Fruit fly (Drosophila melanogaster): ENCODE results near the gene CG9682.

The CG9682 gene

dm6 chr3R:30293478-30294122, 42.9 kb downstream of the CG9682 start:
- TF ChIP-seq CG8301 (tag; optimal IDR thresholded peaks at IDR 0.05) (peak; percentile 91), CG9948 (tag; optimal IDR thresholded peaks at IDR 0.05) (peak; percentile 93), rn (GFP tag; IDR thresholded peaks at IDR 0.05) (peak; percentile 86), CG15710 (tag; optimal IDR thresholded peaks at IDR 0.05) (peak; percentile 97), CG12605 (GFP tag; IDR thresholded peaks at IDR 0.05) (peak; percentile 96), Ets98B (GFP tag; IDR thresholded peaks at IDR 0.05) (peak; percentile 92), D1 (tag; optimal IDR thresholded peaks at IDR 0.05) (peak; percentile 93), CG17806 (tag; optimal IDR thresholded peaks at IDR 0.05) (peak; percentile 94), Pif1B (GFP tag; optimal IDR thresholded peaks at IDR 0.05) (peak; percentile 92), CG32121 (GFP tag; IDR thresholded peaks at IDR 0.05) (peak; percentile 95), fd96Ca (GFP tag; IDR thresholded peaks at IDR 0.05) (peak; percentile 94), CG13204 (GFP tag; optimal IDR thresholded peaks at IDR 0.05) (peak; percentile 89), Pif1A (GFP tag; optimal IDR thresholded peaks at IDR 0.05) (peak; percentile 83), CG14655 (GFP tag; optimal IDR thresholded peaks at IDR 0.05) (peak; percentile 94), EcR (GFP tag; optimal IDR thresholded peaks at IDR 0.05) (peak; percentile 97), CG10348 (GFP tag; IDR thresholded peaks at IDR 0.05) (peak; percentile 7; the same call in 1 of the 2 replicates), gl (tag; optimal IDR thresholded peaks at IDR 0.05) (peak; percentile 84), CG34367 (tag; optimal IDR thresholded peaks at IDR 0.05) (peak; percentile 92), CG4496 (GFP tag; IDR thresholded peaks at IDR 0.05) (peak; percentile 95), CG8159 (tag; optimal IDR thresholded peaks at IDR 0.05) (peak; percentile 97), Snoo (tag; optimal IDR thresholded peaks at IDR 0.05) (peak; percentile 74)

dm6 chr3R:30294603-30295002, 43.9 kb downstream of the CG9682 start:
- TF ChIP-seq CG4496 (GFP tag; IDR thresholded peaks at IDR 0.05) (no peak), Snoo (tag; optimal IDR thresholded peaks at IDR 0.05) (no peak), CG8301 (tag; optimal IDR thresholded peaks at IDR 0.05) (no peak), CG34367 (tag; optimal IDR thresholded peaks at IDR 0.05) (no peak), CG13204 (GFP tag; optimal IDR thresholded peaks at IDR 0.05) (no peak), CG10348 (GFP tag; IDR thresholded peaks at IDR 0.05) (no peak), CG9948 (tag; optimal IDR thresholded peaks at IDR 0.05) (no peak), CG32121 (GFP tag; IDR thresholded peaks at IDR 0.05) (no peak), fd96Ca (GFP tag; IDR thresholded peaks at IDR 0.05) (no peak), D1 (tag; optimal IDR thresholded peaks at IDR 0.05) (no peak), Pif1B (GFP tag; optimal IDR thresholded peaks at IDR 0.05) (no peak)

- TF ChIP-seq Pif1B (GFP tag; optimal IDR thresholded peaks at IDR 0.05) = peak; percentile 17
- peak; percentile 23 for TF ChIP-seq CG8159 (tag; optimal IDR thresholded peaks at IDR 0.05)
- TF ChIP-seq CG13204 (GFP tag; optimal IDR thresholded peaks at IDR 0.05) = no peak
- TF ChIP-seq Ets98B (GFP tag; IDR thresholded peaks at IDR 0.05) = no peak
- peak; percentile 56 for TF ChIP-seq CG15710 (tag; optimal IDR thresholded peaks at IDR 0.05)
- TF ChIP-seq CG4496 (GFP tag; IDR thresholded peaks at IDR 0.05) = no peak
- TF ChIP-seq Pif1A (GFP tag; optimal IDR thresholded peaks at IDR 0.05) = peak; percentile 27
- TF ChIP-seq rn (GFP tag; IDR thresholded peaks at IDR 0.05) = no peak
- TF ChIP-seq fd96Ca (GFP tag; IDR thresholded peaks at IDR 0.05) = no peak
- peak; percentile 19 for TF ChIP-seq CG34367 (tag; optimal IDR thresholded peaks at IDR 0.05)
- no peak for TF ChIP-seq CG9948 (tag; optimal IDR thresholded peaks at IDR 0.05)
- no peak for TF ChIP-seq gl (tag; optimal IDR thresholded peaks at IDR 0.05)
- no peak for TF ChIP-seq CG32121 (GFP tag; IDR thresholded peaks at IDR 0.05)
- no peak for TF ChIP-seq CG10348 (GFP tag; IDR thresholded peaks at IDR 0.05)
- TF ChIP-seq CG12605 (GFP tag; IDR thresholded peaks at IDR 0.05) = no peak
- no peak for TF ChIP-seq EcR (GFP tag; optimal IDR thresholded peaks at IDR 0.05)
- TF ChIP-seq CG14655 (GFP tag; optimal IDR thresholded peaks at IDR 0.05) = no peak
- TF ChIP-seq Snoo (tag; optimal IDR thresholded peaks at IDR 0.05) = peak; percentile 63
- no peak for TF ChIP-seq CG17806 (tag; optimal IDR thresholded peaks at IDR 0.05)
- no peak for TF ChIP-seq D1 (tag; optimal IDR thresholded peaks at IDR 0.05)
- TF ChIP-seq CG8301 (tag; optimal IDR thresholded peaks at IDR 0.05) = no peak
Measured at dm6 chr3R:30295022-30295421, 44.3 kb downstream of the CG9682 start.

- TF ChIP-seq fd96Ca (GFP tag; IDR thresholded peaks at IDR 0.05) (peak; percentile 98), CG13204 (GFP tag; optimal IDR thresholded peaks at IDR 0.05) (peak; percentile 83), CG34367 (tag; optimal IDR thresholded peaks at IDR 0.05) (peak; percentile 93), CG8301 (tag; optimal IDR thresholded peaks at IDR 0.05) (peak; percentile 95), rn (GFP tag; IDR thresholded peaks at IDR 0.05) (peak; percentile 95), CG4496 (GFP tag; IDR thresholded peaks at IDR 0.05) (peak; percentile 99), CG10348 (GFP tag; IDR thresholded peaks at IDR 0.05) (peak; percentile 82), CG14655 (GFP tag; optimal IDR thresholded peaks at IDR 0.05) (peak; percentile 97), EcR (GFP tag; optimal IDR thresholded peaks at IDR 0.05) (peak; percentile 61), CG8159 (tag; optimal IDR thresholded peaks at IDR 0.05) (peak; percentile 93), CG12605 (GFP tag; IDR thresholded peaks at IDR 0.05) (peak; percentile 98), Pif1B (GFP tag; optimal IDR thresholded peaks at IDR 0.05) (peak; percentile 92), gl (tag; optimal IDR thresholded peaks at IDR 0.05) (peak; percentile 84), D1 (tag; optimal IDR thresholded peaks at IDR 0.05) (peak; percentile 82), CG17806 (tag; optimal IDR thresholded peaks at IDR 0.05) (peak; percentile 95), CG15710 (tag; optimal IDR thresholded peaks at IDR 0.05) (peak; percentile 90), CG32121 (GFP tag; IDR thresholded peaks at IDR 0.05) (peak; percentile 98), Ets98B (GFP tag; IDR thresholded peaks at IDR 0.05) (peak; percentile 98), Pif1A (GFP tag; optimal IDR thresholded peaks at IDR 0.05) (peak; percentile 79), Snoo (tag; optimal IDR thresholded peaks at IDR 0.05) (peak; percentile 95), CG9948 (tag; optimal IDR thresholded peaks at IDR 0.05) (peak; percentile 91)
Measured at dm6 chr3R:30296035-30296434, 45.3 kb downstream of the CG9682 start.

dm6 chr3R:30296840-30297239, 46.1 kb downstream of the CG9682 start:
- TF ChIP-seq Pif1B (GFP tag; optimal IDR thresholded peaks at IDR 0.05) (no peak), EcR (GFP tag; optimal IDR thresholded peaks at IDR 0.05) (no peak), CG13204 (GFP tag; optimal IDR thresholded peaks at IDR 0.05) (no peak)

Measured in whole organism, pupa.